Fruit fly (Drosophila melanogaster) whole organism, embryonic: ENCODE data around the gene Bicra.

Experiments used
- ATbp ChIP-seq: fragments of 200-800 bp; sonication (Bioruptor generic); optimal IDR thresholded peaks from 2 replicates; lab custom pipeline; 2017; ENCODE audit warnings: missing biosample characterization, mild to moderate bottlenecking, missing genetic modification characterization, missing genetic modification reagents
- B-H1 ChIP-seq: fragments of 200-800 bp; sonication (Bioruptor generic); IDR thresholded peaks from 3 replicates; pipeline ENCODE4 v1.3.6; 2022; ENCODE audit warnings: missing biosample characterization, missing genetic modification characterization
- B-H2 ChIP-seq: fragments of 200-800 bp; sonication (Bioruptor generic); optimal IDR thresholded peaks from 2 replicates; lab custom pipeline; 2018; ENCODE audit warnings: missing biosample characterization, mild to moderate bottlenecking, missing genetic modification characterization
- CG10366 ChIP-seq: fragments of 200-800 bp; sonication (Bioruptor generic); IDR thresholded peaks from 2 replicates; pipeline ENCODE4 v1.3.6; 2022; ENCODE audit warnings: missing biosample characterization, missing genetic modification characterization
- CG11085 ChIP-seq: fragments of 200-800 bp; sonication (Bioruptor generic); IDR thresholded peaks from 2 replicates; pipeline ENCODE4 v1.3.6; 2022; ENCODE audit warnings: missing biosample characterization, missing genetic modification characterization
- CG17186 ChIP-seq: fragments of 200-800 bp; sonication (Bioruptor generic); optimal IDR thresholded peaks from 3 replicates; lab custom pipeline; 2017; ENCODE audit warnings: missing biosample characterization, missing genetic modification reagents, missing genetic modification characterization
- CG17912 ChIP-seq: fragments of 200-800 bp; sonication (Bioruptor generic); optimal IDR thresholded peaks from 2 replicates; lab custom pipeline; 2018; ENCODE audit warnings: missing biosample characterization, mild to moderate bottlenecking, missing genetic modification characterization
- CG18011 ChIP-seq: fragments of 200-800 bp; sonication (Bioruptor generic); optimal IDR thresholded peaks from 2 replicates; lab custom pipeline; 2017; ENCODE audit warnings: missing biosample characterization, missing genetic modification characterization, mild to moderate bottlenecking, moderate library complexity, missing genotype
- CG2116 ChIP-seq: fragments of 200-800 bp; sonication (Bioruptor generic); optimal IDR thresholded peaks from 3 replicates; lab custom pipeline; 2018; ENCODE audit warnings: missing biosample characterization, mild to moderate bottlenecking, missing genetic modification characterization
- CG2889 ChIP-seq: fragments of 200-800 bp; sonication (Bioruptor generic); IDR thresholded peaks from 3 replicates; pipeline ENCODE4 v1.3.6; 2022; ENCODE audit warnings: missing biosample characterization, missing genetic modification characterization
- CG30020 ChIP-seq: fragments of 200-800 bp; optimal IDR thresholded peaks from 2 replicates; lab custom pipeline; 2019; ENCODE audit warnings: missing biosample characterization, mild to moderate bottlenecking, missing genetic modification characterization, moderate library complexity
- CG32772 ChIP-seq: fragments of 200-800 bp; sonication (Bioruptor generic); IDR thresholded peaks from 2 replicates; pipeline ENCODE4 v1.3.6; 2022; ENCODE audit warnings: missing biosample characterization, missing genetic modification characterization
- CG33557 ChIP-seq: fragments of 200-800 bp; sonication (Bioruptor generic); optimal IDR thresholded peaks from 2 replicates; lab custom pipeline; 2019; ENCODE audit warnings: missing biosample characterization, mild to moderate bottlenecking, missing genetic modification characterization, moderate library complexity
- CG3407 ChIP-seq: fragments of 200-800 bp; sonication (Bioruptor generic); optimal IDR thresholded peaks from 2 replicates; lab custom pipeline; 2018; ENCODE audit warnings: missing biosample characterization, mild to moderate bottlenecking, missing genetic modification characterization
- CG34224 ChIP-seq: fragments of 200-800 bp; sonication (Bioruptor generic); IDR thresholded peaks from 3 replicates; pipeline ENCODE4 v1.3.6; 2022; ENCODE audit warnings: missing biosample characterization, missing genetic modification characterization; ENCODE audit not compliant: partially characterized antibody
- CG4328 ChIP-seq: fragments of 200-800 bp; sonication (Bioruptor generic); optimal IDR thresholded peaks from 3 replicates; lab custom pipeline; 2017; ENCODE audit warnings: missing biosample characterization, missing genetic modification reagents, missing genetic modification characterization
- CG9437 ChIP-seq: fragments of 200-800 bp; sonication (Bioruptor generic); optimal IDR thresholded peaks from 2 replicates; lab custom pipeline; 2018; ENCODE audit warnings: missing biosample characterization, mild to moderate bottlenecking, missing genetic modification characterization
- Dad ChIP-seq: fragments of 200-800 bp; sonication (Bioruptor generic); optimal IDR thresholded peaks from 3 replicates; lab custom pipeline; 2016; ENCODE audit warnings: missing biosample characterization, missing genetic modification characterization
- Dip3 ChIP-seq: fragments of 200-800 bp; sonication (Bioruptor generic); optimal IDR thresholded peaks from 3 replicates; lab custom pipeline; 2016; ENCODE audit warnings: missing biosample characterization, missing genetic modification characterization
- HHEX ChIP-seq: fragments of 200-800 bp; sonication (Bioruptor generic); optimal IDR thresholded peaks from 3 replicates; lab custom pipeline; 2017; ENCODE audit warnings: missing biosample characterization, mild to moderate bottlenecking, missing genetic modification characterization, missing genetic modification reagents
- HLH3B ChIP-seq: fragments of 200-800 bp; sonication (Bioruptor generic); IDR thresholded peaks from 2 replicates; pipeline ENCODE4 v1.3.6; 2022; ENCODE audit warnings: missing biosample characterization, missing genetic modification characterization
- Hsf ChIP-seq: fragments of 200-800 bp; sonication (Bioruptor generic); optimal IDR thresholded peaks from 3 replicates; lab custom pipeline; 2016; ENCODE audit warnings: missing biosample characterization, missing genetic modification characterization
- MESR4 ChIP-seq: fragments of 200-800 bp; sonication (Bioruptor generic); optimal IDR thresholded peaks from 2 replicates; lab custom pipeline; 2018; ENCODE audit warnings: missing biosample characterization, mild to moderate bottlenecking, missing genetic modification characterization, moderate library complexity
- Usf ChIP-seq: fragments of 200-800 bp; sonication (Bioruptor generic); optimal IDR thresholded peaks from 2 replicates; lab custom pipeline; 2017; ENCODE audit warnings: missing genotype, missing biosample characterization, missing genetic modification characterization
- Vsx1 ChIP-seq: fragments of 200-800 bp; sonication (Bioruptor generic); optimal IDR thresholded peaks from 2 replicates; lab custom pipeline; 2017; ENCODE audit warnings: missing biosample characterization, mild to moderate bottlenecking, missing genetic modification characterization, missing genetic modification reagents
- abd-A ChIP-seq: fragments of 200-800 bp; sonication (Bioruptor generic); optimal IDR thresholded peaks from 3 replicates; lab custom pipeline; 2019; ENCODE audit warnings: missing biosample characterization, mild to moderate bottlenecking, missing genetic modification characterization, moderate library complexity
- ase ChIP-seq: fragments of 200-800 bp; sonication (Bioruptor generic); IDR thresholded peaks from 3 replicates; pipeline ENCODE4 v1.3.6; 2022; ENCODE audit warnings: missing biosample characterization, missing genetic modification characterization
- ash1 ChIP-seq: fragments of 200-800 bp; sonication (Bioruptor generic); optimal IDR thresholded peaks from 2 replicates; lab custom pipeline; 2018; ENCODE audit warnings: missing biosample characterization, mild to moderate bottlenecking, missing genetic modification characterization
- btn ChIP-seq: fragments of 200-800 bp; sonication (Bioruptor generic); optimal IDR thresholded peaks from 2 replicates; lab custom pipeline; 2016; ENCODE audit warnings: missing biosample characterization, missing genetic modification characterization
- cg ChIP-seq: fragments of 200-800 bp; sonication (Bioruptor generic); optimal IDR thresholded peaks from 3 replicates; lab custom pipeline; 2019; ENCODE audit warnings: missing biosample characterization, mild to moderate bottlenecking, missing genetic modification characterization, moderate library complexity
- corto ChIP-seq: fragments of 200-800 bp; sonication (Bioruptor generic); optimal IDR thresholded peaks from 2 replicates; lab custom pipeline; 2016; ENCODE audit warnings: missing biosample characterization, mild to moderate bottlenecking, missing genetic modification characterization, moderate library complexity
- da ChIP-seq: fragments of 200-800 bp; sonication (Bioruptor generic); optimal IDR thresholded peaks from 2 replicates; lab custom pipeline; 2016; ENCODE audit warnings: missing biosample characterization, missing genetic modification characterization
- esg ChIP-seq: fragments of 200-800 bp; sonication (Bioruptor generic); conservative IDR thresholded peaks from 2 replicates; pipeline ENCODE4 v1.3.6; 2022; ENCODE audit warnings: missing biosample characterization, missing genetic modification characterization
- ftz-f1 ChIP-seq: fragments of 200-800 bp; sonication (Bioruptor generic); optimal IDR thresholded peaks from 2 replicates; lab custom pipeline; 2016; ENCODE audit warnings: missing biosample characterization, missing genetic modification characterization
- gce ChIP-seq: fragments of 200-800 bp; sonication (Bioruptor generic); IDR thresholded peaks from 3 replicates; pipeline ENCODE4 v1.3.6; 2022; ENCODE audit warnings: missing biosample characterization, missing genetic modification characterization
- gcm ChIP-seq: fragments of 200-800 bp; sonication (Bioruptor generic); optimal IDR thresholded peaks from 2 replicates; lab custom pipeline; 2019; ENCODE audit warnings: missing biosample characterization, mild to moderate bottlenecking, missing genetic modification characterization, moderate library complexity
- hkb ChIP-seq, 2 experiments: fragments of 200-800 bp in 1 of 2; fragments of >200 bp in 1 of 2; sonication (Bioruptor generic) in 1 of 2; IDR thresholded peaks in 1 of 2; optimal IDR thresholded peaks in 1 of 2; 2 replicates each; pipeline versions ENCODE4 v1.3.6 to Lab custom; 2017 to 2022; ENCODE audit warnings: missing biosample characterization in 1 of 2, missing genetic modification characterization in 1 of 2
- hth ChIP-seq: fragments of >200 bp; optimal IDR thresholded peaks from 2 replicates; lab custom pipeline; 2017; ENCODE audit warnings: inconsistent platforms
- inv ChIP-seq: fragments of 200-800 bp; sonication (Bioruptor generic); IDR thresholded peaks from 2 replicates; pipeline ENCODE4 v1.3.6; 2022; ENCODE audit warnings: missing biosample characterization, missing genetic modification characterization; ENCODE audit not compliant: partially characterized antibody
- jigr1 ChIP-seq: fragments of 200-800 bp; sonication (Bioruptor generic); IDR thresholded peaks from 3 replicates; pipeline ENCODE4 v1.3.6; 2022; ENCODE audit warnings: missing biosample characterization, missing genetic modification characterization
- peb ChIP-seq: fragments of 200-800 bp; sonication (Bioruptor generic); IDR thresholded peaks from 2 replicates; pipeline ENCODE4 v1.3.6; 2022; ENCODE audit warnings: missing biosample characterization, missing genetic modification characterization
- tll ChIP-seq, 2 experiments: fragments of 200-800 bp in 1 of 2; fragments of >200 bp in 1 of 2; sonication (Bioruptor generic) in 1 of 2; optimal IDR thresholded peaks; 2 replicates each; lab custom pipeline; 2017 to 2019; ENCODE audit warnings: missing biosample characterization in 2 of 2, missing genetic modification characterization in 2 of 2, mild to moderate bottlenecking in 1 of 2, moderate library complexity in 1 of 2
- tup ChIP-seq: fragments of 200-800 bp; sonication (Bioruptor generic); optimal IDR thresholded peaks from 2 replicates; lab custom pipeline; 2016; ENCODE audit warnings: missing biosample characterization, mild to moderate bottlenecking, missing genetic modification characterization, moderate library complexity
- zen2 ChIP-seq: fragments of 200-800 bp; sonication (Bioruptor generic); IDR thresholded peaks from 3 replicates; pipeline ENCODE4 v1.3.6; 2022; ENCODE audit warnings: missing biosample characterization, missing genetic modification characterization; ENCODE audit not compliant: partially characterized antibody

Bicra gene

dm6 chr3R:29027122-29027521 lies 35.7 kb upstream of the Bicra start, which contains the start of the genes eIF4E6 and CG1951 (continued):
- TF ChIP-seq zen2 (GFP tag; lab: Robert Waterston, UW) (peak; percentile 98), peb (GFP tag; lab: Robert Waterston, UW) (no peak), esg (no peak), corto (no peak), CG2889 (GFP tag; lab: Robert Waterston, UW) (no peak), CG30020 (no peak), hth (lab: Kevin White, UChicago) (no peak), da (GFP tag; lab: Kevin White, UChicago) (no peak), CG3407 (no peak), B-H1 (GFP tag; lab: Robert Waterston, UW) (no peak), MESR4 (peak; percentile 90), tup (GFP tag; lab: Kevin White, UChicago) (no peak), ATbp (GFP tag; lab: Kevin White, UChicago) (no peak), Dad (no peak), inv (GFP tag; lab: Robert Waterston, UW) (peak; percentile 93), CG34224 (GFP tag; lab: Robert Waterston, UW) (peak; percentile 96), CG4328 (GFP tag; lab: Kevin White, UChicago) (no peak), Dip3 (GFP tag; lab: Kevin White, UChicago) (no peak), cg (GFP tag; lab: Kevin White, UChicago) (no peak), CG2116 (GFP tag; lab: Kevin White, UChicago) (peak; percentile 76), CG33557 (GFP tag; lab: Kevin White, UChicago) (no peak), Vsx1 (GFP tag; lab: Kevin White, UChicago) (no peak), CG17912 (GFP tag; lab: Kevin White, UChicago) (no peak), ase (GFP tag; lab: Robert Waterston, UW) (no peak), Hsf (GFP tag; lab: Kevin White, UChicago) (no peak), HHEX (GFP tag; lab: Kevin White, UChicago) (no peak), tll (GFP tag; optimal IDR thresholded peaks at IDR 0.05; lab: Kevin White, UChicago) (no peak), CG9437 (GFP tag; lab: Kevin White, UChicago) (no peak), CG11085 (GFP tag; lab: Robert Waterston, UW) (no peak), HLH3B (no peak), gcm (no peak), gce (GFP tag; lab: Robert Waterston, UW) (no peak), CG32772 (no peak), CG18011 (GFP tag; lab: Kevin White, UChicago) (no peak), ftz-f1 (GFP tag; lab: Kevin White, UChicago) (no peak), CG17186 (peak; percentile 9)

DNA sequence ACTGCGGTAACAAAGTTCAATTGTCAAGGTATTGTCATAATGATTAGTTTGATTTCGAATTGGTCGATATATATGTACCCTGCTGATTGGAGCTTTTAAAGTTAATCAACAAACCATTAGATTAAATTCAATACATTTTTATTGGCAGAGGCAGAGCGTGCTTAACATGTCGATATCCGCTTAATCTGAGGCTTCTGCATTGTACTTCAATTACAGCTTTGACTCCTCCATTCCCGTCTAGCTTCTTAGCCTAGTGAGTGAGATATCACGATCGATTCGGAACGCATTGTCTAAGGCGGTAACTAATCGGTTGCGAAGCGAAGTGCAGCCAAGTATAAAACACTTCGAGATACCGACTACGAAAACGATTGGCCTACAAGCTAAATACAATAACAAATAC lies 30.3 kb upstream of the Bicra start, which contains the start of gene Ssl2:
Gene Ssl2 (minus strand): TSS at position 101 of the 400 bp plus-strand sequence.
- no peak for TF ChIP-seq abd-A (tag; lab: Kevin White, UChicago)
- no peak for TF ChIP-seq jigr1
- TF ChIP-seq B-H2 (GFP tag; lab: Kevin White, UChicago), result no peak
- TF ChIP-seq CG10366, result no peak
- TF ChIP-seq Usf (GFP tag; lab: Kevin White, UChicago), result no peak
- no peak for TF ChIP-seq btn (GFP tag; lab: Kevin White, UChicago)
- no peak for TF ChIP-seq hkb (optimal IDR thresholded peaks at IDR 0.05; lab: Kevin White, UChicago)
- no peak for TF ChIP-seq hkb (GFP tag; IDR thresholded peaks at IDR 0.05; lab: Robert Waterston, UW)
- TF ChIP-seq ash1 (GFP tag; lab: Kevin White, UChicago), result no peak
